Worm (Caenorhabditis elegans) whole organism, L4/young adult: ENCODE results near the gene dhs-30.
A peak's percentile ranks its signal among the peaks of the same experiment; 100 is the strongest.

ENCODE experiments used
- W03F9.2 ChIP-seq: fragments of 150-350 bp; optimal IDR thresholded peaks from 2 replicates; lab custom pipeline; 2014; ENCODE audit warnings: missing biosample characterization, missing genetic modification characterization
- dao-5 ChIP-seq: sonication (generic microtip); optimal IDR thresholded peaks from 2 replicates; lab custom pipeline; 2016; ENCODE audit warnings: missing genotype, missing genetic modification characterization, moderate library complexity, missing compliant biosample characterization
- him-1 ChIP-seq: sonication (generic microtip); optimal IDR thresholded peaks from 2 replicates; lab custom pipeline; 2016; ENCODE audit warnings: missing genotype, missing genetic modification reagents, missing genetic modification characterization, missing compliant biosample characterization

Gene dhs-30

ce11 chrX:17235749-17236561, at the start of gene dhs-30:
TSS of gene dhs-30 (minus strand) at chrX:17235838.
- TF ChIP-seq W03F9.2 (tag; lab: Kevin White, UChicago) (no peak), dao-5 (tag; lab: Kevin White, UChicago) (no peak), him-1 (no peak)

ce11 chrX:17256769-17257168, 21.1 kb upstream of the dhs-30 start, which contains the start of gene Y40C7B.4:
TSS of gene Y40C7B.4 (minus strand) at chrX:17256787.
- TF ChIP-seq him-1, result no peak
- TF ChIP-seq W03F9.2 (tag; lab: Kevin White, UChicago), result no peak
- TF ChIP-seq dao-5 (tag; lab: Kevin White, UChicago), result no peak

- TF ChIP-seq W03F9.2 (tag; lab: Kevin White, UChicago), result peak; percentile 19
These were observed 20.1 kb upstream of the dhs-30 start for ce11 chrX:17255750-17256149.

- TF ChIP-seq dao-5 (tag; lab: Kevin White, UChicago) (no peak), W03F9.2 (tag; lab: Kevin White, UChicago) (no peak)
These were observed 11.6 kb upstream of the dhs-30 start for ce11 chrX:17247260-17247659.

ce11 chrX:17243053-17243452, 7.4 kb upstream of the dhs-30 start, which contains the start of gene T25G12.13:
TSS of gene T25G12.13 (plus strand) at chrX:17243353.
- TF ChIP-seq him-1 (no peak), W03F9.2 (tag; lab: Kevin White, UChicago) (no peak), dao-5 (tag; lab: Kevin White, UChicago) (no peak)

ce11 chrX:17237439-17237838, 1.8 kb upstream of the dhs-30 start, which contains the start of gene T25G12.11:
TSS of gene T25G12.11 (minus strand) at chrX:17237539.
- TF ChIP-seq him-1 (no peak), W03F9.2 (tag; lab: Kevin White, UChicago) (no peak), dao-5 (tag; lab: Kevin White, UChicago) (no peak)

ce11 chrX:17234988-17235387, 650 bp downstream of the dhs-30 start:
- TF ChIP-seq W03F9.2 (tag; lab: Kevin White, UChicago), result no peak
- TF ChIP-seq him-1, result no peak
- no peak for TF ChIP-seq dao-5 (tag; lab: Kevin White, UChicago)

- TF ChIP-seq W03F9.2 (tag; lab: Kevin White, UChicago) (no peak), dao-5 (tag; lab: Kevin White, UChicago) (no peak), him-1 (no peak)
These were observed 4.3 kb downstream of the dhs-30 start, which contains the start of gene T25G12.3 for ce11 chrX:17231348-17231747. TSS of gene T25G12.3 (plus strand) at chrX:17231648.

ce11 chrX:17230108-17230507, 5.5 kb downstream of the dhs-30 start, which contains the start of gene T25G12.6:
TSS of gene T25G12.6 (minus strand) at chrX:17230208.
- TF ChIP-seq dao-5 (tag; lab: Kevin White, UChicago) (no peak), him-1 (no peak), W03F9.2 (tag; lab: Kevin White, UChicago) (no peak)

- TF ChIP-seq him-1, result no peak
- TF ChIP-seq W03F9.2 (tag; lab: Kevin White, UChicago), result no peak
These were observed 8.3 kb downstream of the dhs-30 start for ce11 chrX:17227376-17227775.

ce11 chrX:17221873-17222525, 13.6 kb downstream of the dhs-30 start, which contains the start of gene rab-6.2:
TSS of gene rab-6.2 (plus strand) at chrX:17222475.
- TF ChIP-seq him-1 (no peak), W03F9.2 (tag; lab: Kevin White, UChicago) (no peak), dao-5 (tag; lab: Kevin White, UChicago) (no peak)

ce11 chrX:17217050-17217813, 18.4 kb downstream of the dhs-30 start, which contains the start of gene acdh-7:
TSS of gene acdh-7 (minus strand) at chrX:17217105.
- TF ChIP-seq him-1 (no peak), W03F9.2 (tag; lab: Kevin White, UChicago) (no peak), dao-5 (tag; lab: Kevin White, UChicago) (no peak)

ce11 chrX:17216178-17216577, 19.5 kb downstream of the dhs-30 start:
- TF ChIP-seq dao-5 (tag; lab: Kevin White, UChicago), result no peak
- TF ChIP-seq W03F9.2 (tag; lab: Kevin White, UChicago), result no peak
- no peak for TF ChIP-seq him-1
